Worm (Caenorhabditis elegans): Measurements from ENCODE around the gene C09G4.4.

The C09G4.4 gene

ce11 chrIV:8526579-8526978 lies 13.8 kb downstream of the C09G4.4 start:
- TF ChIP-seq crh-2 (tag; optimal IDR thresholded peaks at IDR 0.05) = peak; percentile 7
- peak; percentile 11 for TF ChIP-seq nhr-25 (tag; optimal IDR thresholded peaks at IDR 0.05)
- no peak for TF ChIP-seq lin-11 (tag; optimal IDR thresholded peaks at IDR 0.05)

- TF ChIP-seq sem-4 (tag; optimal IDR thresholded peaks at IDR 0.05) (peak; percentile 84), lin-13 (GFP tag; optimal IDR thresholded peaks at IDR 0.05) (peak; percentile 43), egl-27 (tag; optimal IDR thresholded peaks at IDR 0.05) (peak; percentile 95), nhr-237 (tag; optimal IDR thresholded peaks at IDR 0.05) (no peak), sma-9 (GFP tag; optimal IDR thresholded peaks at IDR 0.05) (peak; percentile 99), sma-9 (tag; optimal IDR thresholded peaks at IDR 0.05) (peak; percentile 50), elt-1 (tag; optimal IDR thresholded peaks at IDR 0.05) (no peak), crh-2 (tag; optimal IDR thresholded peaks at IDR 0.05) (peak; percentile 94), elt-3 (tag; optimal IDR thresholded peaks at IDR 0.05) (no peak), lin-11 (tag; optimal IDR thresholded peaks at IDR 0.05) (no peak), fos-1 (tag; optimal IDR thresholded peaks at IDR 0.05) (peak; percentile 99), ztf-4 (tag; optimal IDR thresholded peaks at IDR 0.05) (peak; percentile 14), nhr-23 (tag; optimal IDR thresholded peaks at IDR 0.05) (no peak), unc-62 (GFP tag; optimal IDR thresholded peaks at IDR 0.05) (peak; percentile 63), nhr-12 (tag; optimal IDR thresholded peaks at IDR 0.05) (no peak), ztf-1 (GFP tag; conservative IDR thresholded peaks at IDR 0.05) (no peak), ama-1 (optimal IDR thresholded peaks at IDR 0.05) (no peak), F13H6.1 (tag; optimal IDR thresholded peaks at IDR 0.05) (peak; percentile 99), C34F6.9 (tag; optimal IDR thresholded peaks at IDR 0.05) (peak; percentile 80), mbf-1 (tag; optimal IDR thresholded peaks at IDR 0.05) (no peak), nhr-129 (tag; optimal IDR thresholded peaks at IDR 0.05) (peak; percentile 80), R02D3.7 (tag; optimal IDR thresholded peaks at IDR 0.05) (no peak), Y55F3AM.14 (GFP tag; optimal IDR thresholded peaks at IDR 0.05) (peak; percentile 78), nhr-77 (tag; optimal IDR thresholded peaks at IDR 0.05) (peak; percentile 46), nhr-11 (tag; optimal IDR thresholded peaks at IDR 0.05) (peak; percentile 34), sma-3 (GFP tag; optimal IDR thresholded peaks at IDR 0.05) (peak; percentile 99), mab-5 (tag; optimal IDR thresholded peaks at IDR 0.05) (peak; percentile 83), peb-1 (tag; optimal IDR thresholded peaks at IDR 0.05) (no peak), blmp-1 (tag; optimal IDR thresholded peaks at IDR 0.05; ENCODE audit: insufficient read depth) (peak; percentile 78), unc-39 (tag; optimal IDR thresholded peaks at IDR 0.05) (no peak), ztf-11 (tag; optimal IDR thresholded peaks at IDR 0.05) (no peak), nhr-21 (tag; optimal IDR thresholded peaks at IDR 0.05) (peak; percentile 98), ceh-82 (tag; optimal IDR thresholded peaks at IDR 0.05) (no peak), snpc-4 (tag; optimal IDR thresholded peaks at IDR 0.05) (no peak), lin-39 (tag; optimal IDR thresholded peaks at IDR 0.05) (no peak), nhr-25 (tag; optimal IDR thresholded peaks at IDR 0.05) (peak; percentile 90), ceh-16 (tag; optimal IDR thresholded peaks at IDR 0.05) (no peak), mdl-1 (tag; optimal IDR thresholded peaks at IDR 0.05) (peak; percentile 94 to 96), ZK546.5 (tag; optimal IDR thresholded peaks at IDR 0.05) (no peak), zag-1 (tag; optimal IDR thresholded peaks at IDR 0.05) (no peak), lsy-2 (tag; optimal IDR thresholded peaks at IDR 0.05) (peak in 1 of 2 experiments; percentile 89), gmeb-1 (tag; optimal IDR thresholded peaks at IDR 0.05) (peak; percentile 78), nhr-10 (tag; optimal IDR thresholded peaks at IDR 0.05) (peak; percentile 49), nhr-6 (tag; optimal IDR thresholded peaks at IDR 0.05) (peak; percentile 85), unc-55 (GFP tag; optimal IDR thresholded peaks at IDR 0.05) (no peak), aly-2 (tag; optimal IDR thresholded peaks at IDR 0.05) (no peak), skn-1 (tag; optimal IDR thresholded peaks at IDR 0.05) (no peak), dmd-4 (tag; optimal IDR thresholded peaks at IDR 0.05) (no peak), alr-1 (tag; optimal IDR thresholded peaks at IDR 0.05) (no peak)
Measured at ce11 chrIV:8527598-8528012, 14.8 kb downstream of the C09G4.4 start.
